Worm (Caenorhabditis elegans): Measurements from ENCODE around the gene ZK622.5.

ZK622.5 gene

ce11 chrII:5326024-5326627 is 36.9 kb downstream of the ZK622.5 start:
- peak; percentile 53 for TF ChIP-seq nhr-80 (tag; optimal IDR thresholded peaks at IDR 0.05)
- peak; percentile 19 for TF ChIP-seq ceh-27 (GFP tag; optimal IDR thresholded peaks at IDR 0.05)
- TF ChIP-seq snpc-4 (GFP tag; optimal IDR thresholded peaks at IDR 0.05), result no peak
- TF ChIP-seq snpc-4 (tag; optimal IDR thresholded peaks at IDR 0.05), result peak in 1 of 4 experiments; percentile 8
- TF ChIP-seq nfya-1 (tag; optimal IDR thresholded peaks at IDR 0.05; ENCODE audit: borderline replicate concordance, insufficient read depth), result no peak
- no peak for TF ChIP-seq egl-18 (GFP tag; IDR thresholded peaks at IDR 0.05)
- TF ChIP-seq lin-35 (GFP tag; optimal IDR thresholded peaks at IDR 0.05), result peak in 1 of 3 experiments; percentile 55
- peak; percentile 32 for TF ChIP-seq ZK185.1 (tag; optimal IDR thresholded peaks at IDR 0.05; ENCODE audit: poor library complexity, severe bottlenecking)
- TF ChIP-seq K12H6.12 (tag; optimal IDR thresholded peaks at IDR 0.05), result peak; percentile 79
- TF ChIP-seq zfh-2 (GFP tag; conservative IDR thresholded peaks at IDR 0.05), result peak; percentile 56; the same call in 1 of the 2 replicates
- TF ChIP-seq unc-130 (GFP tag; optimal IDR thresholded peaks at IDR 0.05), result no peak
- TF ChIP-seq attf-5 (GFP tag; optimal IDR thresholded peaks at IDR 0.05), result peak; percentile 21
- peak; percentile 18 for TF ChIP-seq atf-7 (tag; optimal IDR thresholded peaks at IDR 0.05)
- 0 out of 2 replicates have a peak, but pooled peaks have one; percentile 38 for TF ChIP-seq K11D2.4 (GFP tag; IDR thresholded peaks at IDR 0.05)
- TF ChIP-seq nhr-27 (tag; optimal IDR thresholded peaks at IDR 0.05), result no peak
- TF ChIP-seq tbp1 (GFP tag; optimal IDR thresholded peaks at IDR 0.05), result peak; percentile 11
- TF ChIP-seq hmg-1.2 (GFP tag; IDR thresholded peaks at IDR 0.05), result peak; percentile 85
- TF ChIP-seq mcd-1 (GFP tag; IDR thresholded peaks at IDR 0.05), result 0 out of 2 replicates have a peak, but pooled peaks have one; percentile 16
- no peak for TF ChIP-seq madf-3 (GFP tag; IDR thresholded peaks at IDR 0.05)
- no peak for TF ChIP-seq zim-3 (tag; optimal IDR thresholded peaks at IDR 0.05)
- 0 out of 2 replicates have a peak, but pooled peaks have one; percentile 29 for TF ChIP-seq nfyb-1 (GFP tag; IDR thresholded peaks at IDR 0.05)
- TF ChIP-seq lin-40 (tag; optimal IDR thresholded peaks at IDR 0.05), result peak; percentile 31
- no peak for TF ChIP-seq B0336.3 (GFP tag; IDR thresholded peaks at IDR 0.05)
- TF ChIP-seq chd-7 (tag; optimal IDR thresholded peaks at IDR 0.05), result peak; percentile 28
- no peak for TF ChIP-seq cebp-1 (GFP tag; IDR thresholded peaks at IDR 0.05)
- TF ChIP-seq cebp-1 (tag; optimal IDR thresholded peaks at IDR 0.05), result peak; percentile 95
- no peak for TF ChIP-seq die-1 (tag; optimal IDR thresholded peaks at IDR 0.05)
- no peak for TF ChIP-seq mel-28 (tag; optimal IDR thresholded peaks at IDR 0.05; ENCODE audit: borderline replicate concordance)

ce11 chrII:5326891-5327290 is 37.6 kb downstream of the ZK622.5 start:
- TF ChIP-seq lir-1 (GFP tag; conservative IDR thresholded peaks at IDR 0.05) (no peak), atf-7 (tag; optimal IDR thresholded peaks at IDR 0.05) (no peak)

ce11 chrII:5328912-5329311 is 39.7 kb downstream of the ZK622.5 start:
- TF ChIP-seq dox-1 (GFP tag; IDR thresholded peaks at IDR 0.05) (no peak), mel-28 (tag; optimal IDR thresholded peaks at IDR 0.05; ENCODE audit: borderline replicate concordance) (no peak), ets-4 (GFP tag; optimal IDR thresholded peaks at IDR 0.05) (no peak), fkh-3 (tag; optimal IDR thresholded peaks at IDR 0.05) (no peak), athp-1 (tag; optimal IDR thresholded peaks at IDR 0.05) (no peak)

ce11 chrII:5330206-5330686 is 41.0 kb downstream of the ZK622.5 start:
- TF ChIP-seq sea-2 (GFP tag; IDR thresholded peaks at IDR 0.05) (no peak), lir-1 (GFP tag; conservative IDR thresholded peaks at IDR 0.05) (no peak; the same call in 1 of the 2 replicates), dpff-1 (tag; optimal IDR thresholded peaks at IDR 0.05) (no peak), snpc-1.1 (tag; optimal IDR thresholded peaks at IDR 0.05; ENCODE audit: insufficient read depth) (no peak), D2030.7 (GFP tag; IDR thresholded peaks at IDR 0.05) (no peak), K12H6.12 (tag; optimal IDR thresholded peaks at IDR 0.05) (peak; percentile 45), hlh-26 (GFP tag; conservative IDR thresholded peaks at IDR 0.05) (no peak), nhr-27 (tag; optimal IDR thresholded peaks at IDR 0.05) (no peak), lag-1 (GFP tag; IDR thresholded peaks at IDR 0.05) (no peak), efl-1 (GFP tag; optimal IDR thresholded peaks at IDR 0.05) (no peak), mes-4 (tag; optimal IDR thresholded peaks at IDR 0.05) (no peak), madf-10 (tag; optimal IDR thresholded peaks at IDR 0.05) (peak; percentile 48), lin-26 (GFP tag; IDR thresholded peaks at IDR 0.05) (no peak), attf-5 (GFP tag; optimal IDR thresholded peaks at IDR 0.05) (peak; percentile 70), cebp-2 (GFP tag; IDR thresholded peaks at IDR 0.05) (no peak)

All from whole organism, young adult.